Worm (Caenorhabditis elegans): ENCODE data around the gene ndub-5.

DNA sequence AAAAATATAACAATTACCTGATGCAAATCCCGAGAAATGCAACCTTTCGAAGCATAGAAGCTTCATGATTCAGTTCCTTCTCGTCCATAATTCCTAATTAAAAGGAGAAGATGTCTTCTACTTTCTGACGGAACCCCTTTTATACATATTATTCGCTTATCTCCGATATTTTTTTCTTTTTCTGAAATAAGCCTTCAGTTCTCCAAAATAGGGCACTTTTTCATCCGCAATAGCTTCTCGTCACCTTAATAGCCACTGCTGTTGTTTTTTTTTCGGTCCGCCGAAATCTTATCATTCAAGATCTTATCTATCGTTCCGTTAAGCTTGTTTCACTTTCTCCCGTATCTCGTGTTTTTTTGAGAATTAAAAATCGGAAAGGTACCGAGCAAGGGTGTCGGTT, 38.8 kb downstream of the ndub-5 start, which contains the start of gene bli-2:
- TF ChIP-seq pha-4 (tag; optimal IDR thresholded peaks at IDR 0.05): no peak
- TF ChIP-seq sptf-1 (tag; optimal IDR thresholded peaks at IDR 0.05): no peak
- TF ChIP-seq unc-62 (GFP tag; optimal IDR thresholded peaks at IDR 0.05): no peak
- no peak for TF ChIP-seq unc-120 (tag; optimal IDR thresholded peaks at IDR 0.05; ENCODE audit: poor library complexity, severe bottlenecking)
- no peak for TF ChIP-seq elt-3 (tag; optimal IDR thresholded peaks at IDR 0.05)
- TF ChIP-seq lin-13 (tag; optimal IDR thresholded peaks at IDR 0.05): no peak
- TF ChIP-seq lsy-2 (tag; optimal IDR thresholded peaks at IDR 0.05): no peak
- no peak for TF ChIP-seq lin-32 (GFP tag; optimal IDR thresholded peaks at IDR 0.05)
- no peak for TF ChIP-seq snpc-4 (tag; optimal IDR thresholded peaks at IDR 0.05)
- no peak for TF ChIP-seq nhr-12 (tag; optimal IDR thresholded peaks at IDR 0.05)
- no peak for TF ChIP-seq nhr-28 (tag; optimal IDR thresholded peaks at IDR 0.05)
- TF ChIP-seq unc-39 (tag; optimal IDR thresholded peaks at IDR 0.05): no peak
- TF ChIP-seq nhr-237 (tag; optimal IDR thresholded peaks at IDR 0.05): no peak
- no peak for TF ChIP-seq ztf-11 (tag; optimal IDR thresholded peaks at IDR 0.05)
